Fruit fly (Drosophila melanogaster) whole organism, embryonic: ENCODE measurements around the gene CG8526.

Experiments used
- Asciz ChIP-seq: fragments of 200-800 bp; sonication (Bioruptor generic); optimal IDR thresholded peaks from 2 replicates; lab custom pipeline; 2017; ENCODE audit warnings: missing biosample characterization, mild to moderate bottlenecking, missing genetic modification characterization, missing genetic modification reagents
- BtbVII ChIP-seq: fragments of 200-800 bp; sonication (Bioruptor generic); optimal IDR thresholded peaks from 3 replicates; lab custom pipeline; 2017; ENCODE audit warnings: missing biosample characterization, mild to moderate bottlenecking, missing genetic modification characterization
- CG10209 ChIP-seq: fragments of 200-800 bp; sonication (Bioruptor generic); optimal IDR thresholded peaks from 3 replicates; lab custom pipeline; 2017; ENCODE audit warnings: missing biosample characterization, mild to moderate bottlenecking, missing genetic modification characterization, missing genetic modification reagents
- CG12071 ChIP-seq: fragments of 200-800 bp; sonication (Bioruptor generic); optimal IDR thresholded peaks from 3 replicates; lab custom pipeline; 2018; ENCODE audit warnings: missing biosample characterization, mild to moderate bottlenecking, missing genetic modification characterization
- CG12391 ChIP-seq: fragments of 200-800 bp; sonication (Bioruptor generic); optimal IDR thresholded peaks from 3 replicates; lab custom pipeline; 2018; ENCODE audit warnings: missing biosample characterization, mild to moderate bottlenecking, missing genetic modification characterization, moderate library complexity
- CG13424 ChIP-seq: fragments of 200-800 bp; sonication (Bioruptor generic); optimal IDR thresholded peaks from 2 replicates; lab custom pipeline; 2019; ENCODE audit warnings: missing biosample characterization, mild to moderate bottlenecking, missing genetic modification characterization, moderate library complexity
- CG15011 ChIP-seq: fragments of 200-800 bp; sonication (Bioruptor generic); optimal IDR thresholded peaks from 3 replicates; lab custom pipeline; 2018; ENCODE audit warnings: missing biosample characterization, mild to moderate bottlenecking, missing genetic modification characterization
- CG15073 ChIP-seq: fragments of 200-800 bp; sonication (Bioruptor generic); optimal IDR thresholded peaks from 2 replicates; lab custom pipeline; 2016; ENCODE audit warnings: missing biosample characterization, missing genetic modification characterization
- CG1602 ChIP-seq: fragments of 200-800 bp; sonication (Bioruptor generic); optimal IDR thresholded peaks from 3 replicates; lab custom pipeline; 2016; ENCODE audit warnings: missing biosample characterization, missing genetic modification characterization
- CG18599 ChIP-seq: fragments of 200-800 bp; sonication (Bioruptor generic); optimal IDR thresholded peaks from 3 replicates; lab custom pipeline; 2017; ENCODE audit warnings: missing biosample characterization, missing genetic modification characterization, mild to moderate bottlenecking, moderate library complexity, missing genetic modification reagents
- CG2889 ChIP-seq: fragments of 200-800 bp; sonication (Bioruptor generic); IDR thresholded peaks from 3 replicates; pipeline ENCODE4 v1.3.6; 2022; ENCODE audit warnings: missing biosample characterization, missing genetic modification characterization
- CG32772 ChIP-seq: fragments of 200-800 bp; sonication (Bioruptor generic); IDR thresholded peaks from 2 replicates; pipeline ENCODE4 v1.3.6; 2022; ENCODE audit warnings: missing biosample characterization, missing genetic modification characterization
- CG34224 ChIP-seq: fragments of 200-800 bp; sonication (Bioruptor generic); IDR thresholded peaks from 3 replicates; pipeline ENCODE4 v1.3.6; 2022; ENCODE audit warnings: missing biosample characterization, missing genetic modification characterization; ENCODE audit not compliant: partially characterized antibody
- CG4282 ChIP-seq: fragments of 200-800 bp; sonication (Bioruptor generic); optimal IDR thresholded peaks from 2 replicates; lab custom pipeline; 2016; ENCODE audit warnings: missing biosample characterization, missing genetic modification characterization
- CG4360 ChIP-seq: fragments of 200-800 bp; sonication (Bioruptor generic); IDR thresholded peaks from 2 replicates; pipeline ENCODE4 v1.3.6; 2022; ENCODE audit warnings: missing biosample characterization, missing genetic modification characterization
- CG7271 ChIP-seq: fragments of 200-800 bp; sonication (Bioruptor generic); optimal IDR thresholded peaks from 2 replicates; lab custom pipeline; 2018; ENCODE audit warnings: missing biosample characterization, mild to moderate bottlenecking, missing genetic modification characterization, moderate library complexity
- CG8089 ChIP-seq: fragments of 200-800 bp; sonication (Bioruptor generic); optimal IDR thresholded peaks from 3 replicates; lab custom pipeline; 2016; ENCODE audit warnings: missing biosample characterization, missing genetic modification characterization
- CG8281 ChIP-seq: fragments of 200-800 bp; sonication (Bioruptor generic); optimal IDR thresholded peaks from 2 replicates; lab custom pipeline; 2018; ENCODE audit warnings: missing biosample characterization, mild to moderate bottlenecking, missing genetic modification characterization, moderate library complexity
- CG9727 ChIP-seq: fragments of 200-800 bp; sonication (Bioruptor generic); optimal IDR thresholded peaks from 3 replicates; lab custom pipeline; 2017; ENCODE audit warnings: missing biosample characterization, mild to moderate bottlenecking, missing genetic modification characterization
- Deaf1 ChIP-seq: fragments of 200-800 bp; optimal IDR thresholded peaks from 3 replicates; lab custom pipeline; 2019; ENCODE audit warnings: missing biosample characterization, mild to moderate bottlenecking, missing genetic modification characterization, moderate library complexity
- Dll ChIP-seq: fragments of 200-800 bp; sonication (Bioruptor generic); IDR thresholded peaks from 4 replicates; pipeline ENCODE4 v1.3.6; 2022; ENCODE audit warnings: missing biosample characterization, missing genetic modification characterization; ENCODE audit not compliant: partially characterized antibody
- Doc2 ChIP-seq: fragments of 200-800 bp; sonication (Bioruptor generic); IDR thresholded peaks from 2 replicates; pipeline ENCODE4 v1.3.6; 2022; ENCODE audit warnings: missing biosample characterization, missing genetic modification characterization
- Eip74EF ChIP-seq, 2 experiments: fragments of 200-800 bp in 1 of 2; fragments of >200 bp in 1 of 2; sonication (Bioruptor generic) in 1 of 2; optimal IDR thresholded peaks; 2 replicates each; lab custom pipeline; 2017 to 2019; ENCODE audit warnings: missing biosample characterization in 2 of 2, missing genetic modification characterization in 2 of 2, mild to moderate bottlenecking in 1 of 2, moderate library complexity in 1 of 2
- Mrtf ChIP-seq: fragments of 200-800 bp; sonication (Bioruptor generic); IDR thresholded peaks from 3 replicates; pipeline ENCODE4 v1.3.6; 2022; ENCODE audit warnings: missing biosample characterization, missing genetic modification characterization
- NFAT ChIP-seq: fragments of 200-800 bp; sonication (Bioruptor generic); IDR thresholded peaks from 2 replicates; pipeline ENCODE4 v1.3.6; 2022; ENCODE audit warnings: missing biosample characterization, missing genetic modification characterization
- Rx ChIP-seq: fragments of 200-800 bp; sonication (Bioruptor generic); IDR thresholded peaks from 2 replicates; pipeline ENCODE4 v1.3.6; 2022; ENCODE audit warnings: missing biosample characterization, missing genetic modification characterization
- Scr ChIP-seq: fragments of 200-800 bp; sonication (Bioruptor generic); IDR thresholded peaks from 2 replicates; pipeline ENCODE4 v1.3.6; 2022; ENCODE audit warnings: missing biosample characterization, missing genetic modification characterization; ENCODE audit not compliant: partially characterized antibody
- Xrp1 ChIP-seq: fragments of 200-800 bp; sonication (Bioruptor generic); IDR thresholded peaks from 2 replicates; pipeline ENCODE4 v1.3.6; 2022; ENCODE audit warnings: missing biosample characterization, missing genetic modification characterization
- br ChIP-seq: fragments of >200 bp; optimal IDR thresholded peaks from 2 replicates; lab custom pipeline; 2017
- croc ChIP-seq: fragments of 200-800 bp; sonication (Bioruptor generic); conservative IDR thresholded peaks from 3 replicates; pipeline ENCODE4 v1.3.6; 2022; ENCODE audit warnings: missing biosample characterization, missing genetic modification characterization
- crol ChIP-seq: fragments of 200-800 bp; sonication (Bioruptor generic); IDR thresholded peaks from 2 replicates; pipeline ENCODE4 v1.3.6; 2022; ENCODE audit warnings: missing biosample characterization, missing genetic modification characterization
- dmrt99B ChIP-seq: fragments of 200-800 bp; sonication (Bioruptor generic); optimal IDR thresholded peaks from 2 replicates; lab custom pipeline; 2018; ENCODE audit warnings: missing biosample characterization, mild to moderate bottlenecking, missing genetic modification characterization, moderate library complexity
- emc ChIP-seq: fragments of 200-800 bp; sonication (Bioruptor generic); optimal IDR thresholded peaks from 2 replicates; lab custom pipeline; 2016; ENCODE audit warnings: missing biosample characterization, missing genetic modification characterization
- insv ChIP-seq, 2 experiments: fragments of 200-800 bp; sonication (Bioruptor generic); optimal IDR thresholded peaks; 3 replicates each; lab custom pipeline; 2016 to 2018; ENCODE audit warnings: missing biosample characterization in 2 of 2, missing genetic modification characterization in 2 of 2
- inv ChIP-seq: fragments of 200-800 bp; sonication (Bioruptor generic); IDR thresholded peaks from 2 replicates; pipeline ENCODE4 v1.3.6; 2022; ENCODE audit warnings: missing biosample characterization, missing genetic modification characterization; ENCODE audit not compliant: partially characterized antibody
- klu ChIP-seq: fragments of 200-800 bp; sonication (Bioruptor generic); IDR thresholded peaks from 2 replicates; pipeline ENCODE4 v1.3.6; 2022; ENCODE audit warnings: missing biosample characterization, missing genetic modification characterization
- lilli ChIP-seq: fragments of 200-800 bp; sonication (Bioruptor generic); optimal IDR thresholded peaks from 3 replicates; lab custom pipeline; 2016; ENCODE audit warnings: missing biosample characterization, missing genetic modification characterization
- nom ChIP-seq: fragments of 200-800 bp; sonication (Bioruptor generic); optimal IDR thresholded peaks from 2 replicates; lab custom pipeline; 2017; ENCODE audit warnings: missing biosample characterization, missing genetic modification characterization, mild to moderate bottlenecking, moderate library complexity, missing genetic modification reagents
- odd ChIP-seq: fragments of 200-800 bp; sonication (Bioruptor generic); optimal IDR thresholded peaks from 2 replicates; lab custom pipeline; 2017; ENCODE audit warnings: missing biosample characterization, mild to moderate bottlenecking, missing genetic modification characterization
- ranshi ChIP-seq: fragments of 200-800 bp; sonication (Bioruptor generic); IDR thresholded peaks from 2 replicates; pipeline ENCODE4 v1.3.6; 2022; ENCODE audit warnings: missing biosample characterization, missing genetic modification characterization
- sens ChIP-seq: fragments of 200-800 bp; sonication (Bioruptor generic); peaks from one replicate; lab custom pipeline; 2016; ENCODE audit warnings: missing biosample characterization, missing genetic modification characterization
- sr ChIP-seq: fragments of 200-800 bp; sonication (Bioruptor generic); IDR thresholded peaks from 3 replicates; pipeline ENCODE4 v1.3.6; 2022; ENCODE audit warnings: missing biosample characterization, missing genetic modification characterization
- ssp ChIP-seq: fragments of 200-800 bp; sonication (Bioruptor generic); IDR thresholded peaks from 2 replicates; pipeline ENCODE4 v1.3.6; 2022; ENCODE audit warnings: missing biosample characterization, missing genetic modification characterization
- stc ChIP-seq: fragments of 200-800 bp; sonication (Bioruptor generic); IDR thresholded peaks from 2 replicates; pipeline ENCODE4 v1.3.6; 2022; ENCODE audit warnings: missing biosample characterization, missing genetic modification characterization
- tio ChIP-seq: fragments of 200-800 bp; sonication (Bioruptor generic); optimal IDR thresholded peaks from 2 replicates; lab custom pipeline; 2017; ENCODE audit warnings: missing biosample characterization, missing genetic modification characterization, inconsistent platforms
- usp ChIP-seq: fragments of >200 bp; optimal IDR thresholded peaks from 2 replicates; lab custom pipeline; 2017; ENCODE audit warnings: missing biosample characterization, missing genetic modification characterization
- zen2 ChIP-seq: fragments of 200-800 bp; sonication (Bioruptor generic); IDR thresholded peaks from 3 replicates; pipeline ENCODE4 v1.3.6; 2022; ENCODE audit warnings: missing biosample characterization, missing genetic modification characterization; ENCODE audit not compliant: partially characterized antibody

Gene CG8526

DNA sequence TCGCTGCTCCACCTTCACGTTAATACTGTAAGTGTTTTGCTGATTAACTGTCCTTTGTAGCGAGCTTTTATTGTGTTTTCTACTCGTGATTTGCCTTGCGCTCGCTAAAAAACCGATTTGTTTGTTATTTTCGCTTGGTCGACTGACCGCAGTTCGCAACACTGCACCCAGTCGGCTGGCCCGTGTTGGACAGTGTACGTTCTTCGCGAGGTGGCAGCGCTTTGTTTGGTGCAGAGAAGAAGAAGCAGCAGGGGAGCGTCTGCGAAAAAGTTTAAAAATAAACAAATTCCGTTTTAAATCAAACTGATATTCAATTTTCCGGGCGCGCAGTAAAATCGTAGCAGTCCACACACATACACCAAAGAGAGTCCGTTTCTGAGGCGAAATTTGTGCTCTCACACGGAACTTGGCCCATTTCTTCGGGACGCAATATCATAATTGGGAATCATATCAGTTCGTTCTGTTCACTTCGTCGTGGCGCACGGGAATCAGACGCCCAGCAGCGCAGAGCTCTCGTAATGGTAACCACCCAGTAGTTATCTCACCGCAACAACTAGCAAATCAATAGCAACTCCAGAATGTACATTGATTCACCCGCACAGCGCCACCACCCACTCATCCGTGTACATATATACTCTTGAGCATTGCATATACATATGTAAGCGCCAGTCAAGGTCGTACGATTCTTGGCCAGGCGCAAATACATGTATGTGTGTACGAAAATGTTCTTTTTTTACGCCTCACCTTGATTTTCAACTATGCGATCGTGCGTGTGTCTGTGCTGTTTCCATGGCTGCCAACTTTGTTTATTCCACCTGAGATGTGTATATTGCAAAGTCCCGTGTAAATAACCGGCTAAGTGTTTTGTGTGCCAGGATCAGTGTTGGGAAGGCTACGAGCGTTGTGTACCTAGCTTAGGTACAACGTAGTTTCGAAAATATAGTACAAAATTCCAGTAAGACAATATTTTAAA lies 33.2 kb upstream of the CG8526 start, which contains the start of gene Naa80 (continued):
- TF ChIP-seq Dll (GFP tag; lab: Robert Waterston, UW) (0 out of 4 replicates have a peak, but pooled peaks have one; percentile 39), CG32772 (GFP tag; lab: Robert Waterston, UW) (peak; percentile 24; the same call in 1 of the 2 replicates), inv (GFP tag; lab: Robert Waterston, UW) (peak; percentile 28; the same call in 1 of the 2 replicates), CG4282 (GFP tag; lab: Kevin White, UChicago) (peak; percentile 64), Rx (GFP tag; lab: Robert Waterston, UW) (peak; percentile 70), zen2 (GFP tag; lab: Robert Waterston, UW) (no peak), CG15073 (GFP tag; lab: Kevin White, UChicago) (no peak), ssp (GFP tag; lab: Robert Waterston, UW) (peak; percentile 41; the same call in 1 of the 2 replicates), lilli (GFP tag; lab: Kevin White, UChicago) (peak; percentile 75), CG15011 (no peak), Mrtf (GFP tag; lab: Robert Waterston, UW) (no peak), NFAT (peak; percentile 87), CG7271 (no peak), tio (GFP tag; lab: Kevin White, UChicago) (no peak), CG13424 (peak; percentile 52), Asciz (GFP tag; lab: Kevin White, UChicago) (no peak), CG34224 (GFP tag; lab: Robert Waterston, UW) (peak; percentile 53; the same call in 2 of the 3 replicates), CG8089 (peak; percentile 16), Eip74EF (GFP tag; optimal IDR thresholded peaks at IDR 0.05; lab: Kevin White, UChicago) (no peak), CG8281 (tag; lab: Kevin White, UChicago) (no peak), crol (0 out of 2 replicates have a peak, but pooled peaks have one; percentile 20), sr (GFP tag; lab: Robert Waterston, UW) (no peak), Deaf1 (tag; lab: Kevin White, UChicago) (peak; percentile 53), CG2889 (GFP tag; lab: Robert Waterston, UW) (0 out of 3 replicates have a peak, but pooled peaks have one; percentile 10), CG9727 (GFP tag; lab: Kevin White, UChicago) (peak; percentile 24), CG12071 (GFP tag; lab: Kevin White, UChicago) (peak; percentile 32), odd (GFP tag; lab: Kevin White, UChicago) (no peak), ranshi (peak; percentile 54; the same call in 1 of the 2 replicates), dmrt99B (tag; lab: Kevin White, UChicago) (no peak), usp (GFP tag; lab: Kevin White, UChicago) (no peak), CG18599 (GFP tag; lab: Kevin White, UChicago) (peak; percentile 74), emc (peak; percentile 32), stc (GFP tag; lab: Robert Waterston, UW) (no peak), insv (GFP tag; optimal IDR thresholded peaks at IDR 0.05; lab: Kevin White, UChicago) (peak in 1 of 2 experiments; percentile 41), croc (no peak), Xrp1 (GFP tag; lab: Robert Waterston, UW) (peak; percentile 59; the same call in 1 of the 2 replicates), BtbVII (peak; percentile 4), CG10209 (GFP tag; lab: Kevin White, UChicago) (peak; percentile 54), br (lab: Kevin White, UChicago) (no peak), CG4360 (GFP tag; lab: Robert Waterston, UW) (0 out of 2 replicates have a peak, but pooled peaks have one; percentile 11), Doc2 (GFP tag; lab: Robert Waterston, UW) (no peak), nom (GFP tag; lab: Kevin White, UChicago) (peak; percentile 71), sens (GFP tag; lab: Kevin White, UChicago) (peak; percentile 85), CG1602 (GFP tag; lab: Kevin White, UChicago) (peak; percentile 21), klu (GFP tag; lab: Robert Waterston, UW) (no peak), CG12391 (tag; lab: Kevin White, UChicago) (peak; percentile 38), Scr (GFP tag; lab: Robert Waterston, UW) (peak; percentile 44; the same call in 1 of the 2 replicates)
